Fruit fly (Drosophila melanogaster) whole organism: Measurements from ENCODE around the gene Cpr76Bd.
"Not testable (repeated sequence)": the region's sequence is repeated elsewhere in the genome, so short reads cannot be mapped to it uniquely, and the experiment has no call there.

ENCODE experiments used
- CG8478 ChIP-seq: fragments of >200 bp; optimal IDR thresholded peaks from 2 replicates; lab custom pipeline; 2018; ENCODE audit warnings: inconsistent platforms
- Dll ChIP-seq: fragments of >200 bp; optimal IDR thresholded peaks from 2 replicates; lab custom pipeline; 2017
- EcR ChIP-seq, 2 experiments: fragments of >200 bp; optimal IDR thresholded peaks; 2 replicates each; lab custom pipeline; 2017; ENCODE audit warnings: missing biosample characterization in 2 of 2, missing genetic modification characterization in 2 of 2, missing genetic modification reagents in 2 of 2
- pan ChIP-seq: fragments of >200 bp; optimal IDR thresholded peaks from 2 replicates; lab custom pipeline; 2017
- psq ChIP-seq: fragments of >200 bp; optimal IDR thresholded peaks from 2 replicates; lab custom pipeline; 2017
- usp ChIP-seq: fragments of >200 bp; optimal IDR thresholded peaks from 2 replicates; lab custom pipeline; 2017; ENCODE audit warnings: missing biosample characterization, missing genetic modification characterization, mixed read lengths

The Cpr76Bd gene

dm6 chr3L:19532443-19532842, at the start of gene Cpr76Bd:
TSS of gene Cpr76Bd (plus strand) at chr3L:19532743.
- TF ChIP-seq psq (lab: Kevin White, UChicago) (no peak), pan (no peak), EcR (GFP tag; optimal IDR thresholded peaks at IDR 0.05; lab: Kevin White, UChicago) (no peak), usp (no peak), CG8478 (lab: Kevin White, UChicago) (no peak), Dll (lab: Kevin White, UChicago) (no peak)

- TF ChIP-seq CG8478 (lab: Kevin White, UChicago) (no peak), EcR (GFP tag; optimal IDR thresholded peaks at IDR 0.05; lab: Kevin White, UChicago) (no peak), Dll (lab: Kevin White, UChicago) (no peak), psq (lab: Kevin White, UChicago) (no peak), pan (no peak), usp (no peak)
Measured at dm6 chr3L:19483007-19483406, 49.5 kb upstream of the Cpr76Bd start.

dm6 chr3L:19486398-19486797, 46.1 kb upstream of the Cpr76Bd start, which contains the start of gene brv1:
TSS of gene brv1 (minus strand) at chr3L:19486498.
- TF ChIP-seq usp (no peak), psq (lab: Kevin White, UChicago) (no peak), EcR (GFP tag; optimal IDR thresholded peaks at IDR 0.05; lab: Kevin White, UChicago) (no peak), CG8478 (lab: Kevin White, UChicago) (no peak), Dll (lab: Kevin White, UChicago) (no peak), pan (no peak)

dm6 chr3L:19487260-19487659, 45.3 kb upstream of the Cpr76Bd start, which contains the start of gene CG32212:
TSS of gene CG32212 (plus strand) at chr3L:19487560.
- TF ChIP-seq CG8478 (lab: Kevin White, UChicago); psq (lab: Kevin White, UChicago); EcR (GFP tag; optimal IDR thresholded peaks at IDR 0.05; lab: Kevin White, UChicago): not testable (repeated sequence)

dm6 chr3L:19494954-19495353, 37.6 kb upstream of the Cpr76Bd start:
- TF ChIP-seq Dll (lab: Kevin White, UChicago) (no peak), EcR (GFP tag; optimal IDR thresholded peaks at IDR 0.05; lab: Kevin White, UChicago) (no peak), psq (lab: Kevin White, UChicago) (no peak), usp (no peak), CG8478 (lab: Kevin White, UChicago) (no peak), pan (no peak)

- TF ChIP-seq pan (no peak), EcR (GFP tag; optimal IDR thresholded peaks at IDR 0.05; lab: Kevin White, UChicago) (no peak), Dll (lab: Kevin White, UChicago) (no peak), psq (lab: Kevin White, UChicago) (no peak), usp (no peak), CG8478 (lab: Kevin White, UChicago) (no peak)
Measured at dm6 chr3L:19495991-19496588, 36.5 kb upstream of the Cpr76Bd start.

- TF ChIP-seq CG8478 (lab: Kevin White, UChicago): no peak
- no peak for TF ChIP-seq Dll (lab: Kevin White, UChicago)
- no peak for TF ChIP-seq psq (lab: Kevin White, UChicago)
- no peak for TF ChIP-seq EcR (GFP tag; optimal IDR thresholded peaks at IDR 0.05; lab: Kevin White, UChicago)
- no peak for TF ChIP-seq usp
- TF ChIP-seq pan: no peak
Measured at dm6 chr3L:19496600-19496999, 35.9 kb upstream of the Cpr76Bd start.

- no peak for TF ChIP-seq usp
- no peak for TF ChIP-seq pan
- no peak for TF ChIP-seq CG8478 (lab: Kevin White, UChicago)
- TF ChIP-seq psq (lab: Kevin White, UChicago): no peak
- TF ChIP-seq EcR (GFP tag; optimal IDR thresholded peaks at IDR 0.05; lab: Kevin White, UChicago): no peak
- TF ChIP-seq Dll (lab: Kevin White, UChicago): no peak
Measured at dm6 chr3L:19497135-19497534, 35.4 kb upstream of the Cpr76Bd start.

dm6 chr3L:19497623-19498022, 34.9 kb upstream of the Cpr76Bd start, which contains the start of gene CG9449:
TSS of gene CG9449 (minus strand) at chr3L:19497723.
- TF ChIP-seq usp (no peak), Dll (lab: Kevin White, UChicago) (no peak), CG8478 (lab: Kevin White, UChicago) (no peak)

dm6 chr3L:19499334-19499733, 33.2 kb upstream of the Cpr76Bd start:
- TF ChIP-seq pan (no peak), CG8478 (lab: Kevin White, UChicago) (no peak), Dll (lab: Kevin White, UChicago) (no peak), usp (no peak), psq (lab: Kevin White, UChicago) (no peak), EcR (GFP tag; optimal IDR thresholded peaks at IDR 0.05; lab: Kevin White, UChicago) (no peak)

dm6 chr3L:19500698-19501097, 31.8 kb upstream of the Cpr76Bd start, which contains the start of gene CG9451:
TSS of gene CG9451 (minus strand) at chr3L:19500798.
- TF ChIP-seq EcR (GFP tag; optimal IDR thresholded peaks at IDR 0.05; lab: Kevin White, UChicago) (no peak), pan (no peak), CG8478 (lab: Kevin White, UChicago) (no peak)

- TF ChIP-seq pan: no peak
- TF ChIP-seq psq (lab: Kevin White, UChicago): no peak
- TF ChIP-seq Dll (lab: Kevin White, UChicago): no peak
- no peak for TF ChIP-seq EcR (GFP tag; optimal IDR thresholded peaks at IDR 0.05; lab: Kevin White, UChicago)
- no peak for TF ChIP-seq usp
- TF ChIP-seq CG8478 (lab: Kevin White, UChicago): no peak
Measured at dm6 chr3L:19503770-19504169, 28.8 kb upstream of the Cpr76Bd start, which contains the start of gene CG9452. TSS of gene CG9452 (minus strand) at chr3L:19503870.

- no peak for TF ChIP-seq usp
- TF ChIP-seq psq (lab: Kevin White, UChicago): no peak
- TF ChIP-seq EcR (GFP tag; optimal IDR thresholded peaks at IDR 0.05; lab: Kevin White, UChicago): no peak
- no peak for TF ChIP-seq pan
Measured at dm6 chr3L:19504719-19505118, 27.8 kb upstream of the Cpr76Bd start.
